Fruit fly (Drosophila melanogaster) whole organism, embryonic: ENCODE measurements around the gene CG17283.
A peak's percentile ranks its signal among the peaks of the same experiment; 100 is the strongest.

Source experiments
- Adf1 ChIP-seq: fragments of 200-800 bp; sonication (Bioruptor generic); IDR thresholded peaks from 2 replicates; pipeline ENCODE4 v1.3.6; 2022; ENCODE audit warnings: missing biosample characterization, missing genetic modification characterization
- Aef1 ChIP-seq: fragments of 200-800 bp; sonication (Bioruptor generic); IDR thresholded peaks from 3 replicates; pipeline ENCODE4 v1.3.6; 2022; ENCODE audit warnings: missing biosample characterization, missing genetic modification characterization
- Atf3 ChIP-seq: fragments of 200-800 bp; sonication (Bioruptor generic); optimal IDR thresholded peaks from 3 replicates; lab custom pipeline; 2016; ENCODE audit warnings: missing biosample characterization, missing genetic modification characterization
- CG12104 ChIP-seq: fragments of 200-800 bp; sonication (Bioruptor generic); optimal IDR thresholded peaks from 3 replicates; lab custom pipeline; 2016; ENCODE audit warnings: missing biosample characterization, missing genetic modification characterization
- CG15601 ChIP-seq: fragments of 200-800 bp; sonication (Bioruptor generic); optimal IDR thresholded peaks from 3 replicates; lab custom pipeline; 2019; ENCODE audit warnings: missing biosample characterization, mild to moderate bottlenecking, missing genetic modification characterization, moderate library complexity
- CG17802 ChIP-seq: fragments of 200-800 bp; sonication (Bioruptor generic); optimal IDR thresholded peaks from 2 replicates; lab custom pipeline; 2018; ENCODE audit warnings: missing biosample characterization, mild to moderate bottlenecking, missing genetic modification characterization, moderate library complexity
- CG32532 ChIP-seq: fragments of 200-800 bp; sonication (Bioruptor generic); IDR thresholded peaks from 2 replicates; pipeline ENCODE4 v1.3.6; 2022; ENCODE audit warnings: missing biosample characterization, missing genetic modification characterization
- CG3726 ChIP-seq: fragments of 200-800 bp; sonication (Bioruptor generic); IDR thresholded peaks from 3 replicates; pipeline ENCODE4, ENCODE4 v1.3.6; 2022; ENCODE audit warnings: missing biosample characterization, missing genetic modification characterization
- CG4328 ChIP-seq: fragments of 200-800 bp; sonication (Bioruptor generic); optimal IDR thresholded peaks from 3 replicates; lab custom pipeline; 2017; ENCODE audit warnings: missing biosample characterization, missing genetic modification reagents, missing genetic modification characterization
- CG6683 ChIP-seq: fragments of 200-800 bp; sonication (Bioruptor generic); optimal IDR thresholded peaks from 2 replicates; lab custom pipeline; 2017; ENCODE audit warnings: missing biosample characterization, mild to moderate bottlenecking, missing genetic modification characterization, missing genetic modification reagents
- CG7271 ChIP-seq: fragments of 200-800 bp; sonication (Bioruptor generic); optimal IDR thresholded peaks from 2 replicates; lab custom pipeline; 2018; ENCODE audit warnings: missing biosample characterization, mild to moderate bottlenecking, missing genetic modification characterization, moderate library complexity
- CG7556 ChIP-seq: fragments of 200-800 bp; sonication (Bioruptor generic); optimal IDR thresholded peaks from 2 replicates; lab custom pipeline; 2017; ENCODE audit warnings: missing biosample characterization, mild to moderate bottlenecking, missing genetic modification characterization
- CG9817 ChIP-seq: fragments of 200-800 bp; sonication (Bioruptor generic); optimal IDR thresholded peaks from 2 replicates; lab custom pipeline; 2018; ENCODE audit warnings: missing biosample characterization, mild to moderate bottlenecking, missing genetic modification characterization, moderate library complexity
- Dref ChIP-seq: fragments of 200-800 bp; sonication (Bioruptor generic); IDR thresholded peaks from 2 replicates; pipeline ENCODE4 v1.3.6; 2022; ENCODE audit warnings: missing biosample characterization, missing genetic modification characterization
- E2f1 ChIP-seq: fragments of 200-800 bp; sonication (Bioruptor generic); IDR thresholded peaks from 2 replicates; pipeline ENCODE4 v1.3.6; 2022; ENCODE audit warnings: missing biosample characterization, missing genetic modification characterization
- Eip74EF ChIP-seq, 2 experiments: fragments of 200-800 bp in 1 of 2; fragments of >200 bp in 1 of 2; sonication (Bioruptor generic) in 1 of 2; optimal IDR thresholded peaks; 2 replicates each; lab custom pipeline; 2017 to 2019; ENCODE audit warnings: missing biosample characterization in 2 of 2, missing genetic modification characterization in 2 of 2, mild to moderate bottlenecking in 1 of 2, moderate library complexity in 1 of 2
- Fer3 ChIP-seq: fragments of 200-800 bp; sonication (Bioruptor generic); optimal IDR thresholded peaks from 2 replicates; lab custom pipeline; 2018; ENCODE audit warnings: missing biosample characterization, mild to moderate bottlenecking, missing genetic modification characterization, moderate library complexity
- HLH3B ChIP-seq: fragments of 200-800 bp; sonication (Bioruptor generic); IDR thresholded peaks from 2 replicates; pipeline ENCODE4 v1.3.6; 2022; ENCODE audit warnings: missing biosample characterization, missing genetic modification characterization
- HLH4C ChIP-seq: fragments of 200-800 bp; sonication (Bioruptor generic); IDR thresholded peaks from 3 replicates; pipeline ENCODE4 v1.3.6; 2022; ENCODE audit warnings: missing biosample characterization, missing genetic modification characterization; ENCODE audit not compliant: partially characterized antibody
- Hsf ChIP-seq: fragments of 200-800 bp; sonication (Bioruptor generic); optimal IDR thresholded peaks from 3 replicates; lab custom pipeline; 2016; ENCODE audit warnings: missing biosample characterization, missing genetic modification characterization
- Meics ChIP-seq: fragments of 200-800 bp; sonication (Bioruptor generic); optimal IDR thresholded peaks from 2 replicates; lab custom pipeline; 2017; ENCODE audit warnings: missing biosample characterization, mild to moderate bottlenecking, missing genetic modification characterization
- Oli ChIP-seq: fragments of 200-800 bp; sonication (Bioruptor generic); optimal IDR thresholded peaks from 2 replicates; lab custom pipeline; 2018; ENCODE audit warnings: missing biosample characterization, mild to moderate bottlenecking, missing genetic modification characterization, moderate library complexity
- PHDP ChIP-seq: fragments of 200-800 bp; sonication (Bioruptor generic); optimal IDR thresholded peaks from 3 replicates; lab custom pipeline; 2018; ENCODE audit warnings: missing biosample characterization, mild to moderate bottlenecking, missing genetic modification characterization, moderate library complexity
- Scr ChIP-seq: fragments of 200-800 bp; sonication (Bioruptor generic); IDR thresholded peaks from 2 replicates; pipeline ENCODE4 v1.3.6; 2022; ENCODE audit warnings: missing biosample characterization, missing genetic modification characterization; ENCODE audit not compliant: partially characterized antibody
- Tbp ChIP-seq: fragments of >200 bp; optimal IDR thresholded peaks from 2 replicates; lab custom pipeline; 2018; ENCODE audit warnings: missing biosample characterization, missing genetic modification characterization
- cad ChIP-seq: fragments of >200 bp; optimal IDR thresholded peaks from 2 replicates; lab custom pipeline; 2017; ENCODE audit warnings: missing biosample characterization, missing genetic modification characterization
- chif ChIP-seq, 2 experiments: fragments of 200-800 bp; sonication (Bioruptor generic); optimal IDR thresholded peaks; 3 replicates each; lab custom pipeline; 2016; ENCODE audit warnings: missing biosample characterization in 2 of 2, missing genetic modification characterization in 2 of 2
- chn ChIP-seq: fragments of 200-800 bp; sonication (Bioruptor generic); optimal IDR thresholded peaks from 2 replicates; lab custom pipeline; 2016; ENCODE audit warnings: missing biosample characterization, missing genetic modification characterization
- en ChIP-seq: fragments of 200-800 bp; sonication (Bioruptor generic); optimal IDR thresholded peaks from 2 replicates; lab custom pipeline; 2016; ENCODE audit warnings: missing biosample characterization, missing genetic modification characterization
- esg ChIP-seq: fragments of 200-800 bp; sonication (Bioruptor generic); conservative IDR thresholded peaks from 2 replicates; pipeline ENCODE4 v1.3.6; 2022; ENCODE audit warnings: missing biosample characterization, missing genetic modification characterization
- gce ChIP-seq: fragments of 200-800 bp; sonication (Bioruptor generic); IDR thresholded peaks from 3 replicates; pipeline ENCODE4 v1.3.6; 2022; ENCODE audit warnings: missing biosample characterization, missing genetic modification characterization
- grn ChIP-seq: fragments of 200-800 bp; sonication (Bioruptor generic); optimal IDR thresholded peaks from 3 replicates; lab custom pipeline; 2017; ENCODE audit warnings: missing biosample characterization, missing genetic modification characterization
- hkb ChIP-seq, 2 experiments: fragments of 200-800 bp in 1 of 2; fragments of >200 bp in 1 of 2; sonication (Bioruptor generic) in 1 of 2; IDR thresholded peaks in 1 of 2; optimal IDR thresholded peaks in 1 of 2; 2 replicates each; pipeline versions ENCODE4 v1.3.6 to Lab custom; 2017 to 2022; ENCODE audit warnings: missing biosample characterization in 1 of 2, missing genetic modification characterization in 1 of 2
- kah ChIP-seq: fragments of 200-800 bp; sonication (Bioruptor generic); optimal IDR thresholded peaks from 2 replicates; lab custom pipeline; 2018; ENCODE audit warnings: missing biosample characterization, mild to moderate bottlenecking, missing genetic modification characterization
- lola ChIP-seq, 3 experiments: fragments of >200 bp in 2 of 3; fragments of 200-800 bp in 1 of 3; sonication (Bioruptor generic) in 1 of 3; optimal IDR thresholded peaks; 2 replicates each; lab custom pipeline; 2017 to 2019; ENCODE audit warnings: missing biosample characterization in 3 of 3, missing genetic modification characterization in 3 of 3, mild to moderate bottlenecking in 1 of 3, moderate library complexity in 1 of 3
- lov ChIP-seq, 2 experiments: fragments of 200-800 bp in 1 of 2; fragments of >200 bp in 1 of 2; sonication (Bioruptor generic) in 1 of 2; IDR thresholded peaks in 1 of 2; optimal IDR thresholded peaks in 1 of 2; 2 replicates in 1 of 2; 3 replicates in 1 of 2; pipeline versions ENCODE4 v1.3.6 to Lab custom; 2017 to 2022; ENCODE audit warnings: missing biosample characterization in 1 of 2, missing genetic modification characterization in 1 of 2
- mirr ChIP-seq: fragments of 200-800 bp; sonication (Bioruptor generic); optimal IDR thresholded peaks from 3 replicates; lab custom pipeline; 2018; ENCODE audit warnings: missing biosample characterization, mild to moderate bottlenecking, missing genetic modification characterization
- odd ChIP-seq: fragments of 200-800 bp; sonication (Bioruptor generic); optimal IDR thresholded peaks from 2 replicates; lab custom pipeline; 2017; ENCODE audit warnings: missing biosample characterization, mild to moderate bottlenecking, missing genetic modification characterization
- pb ChIP-seq: fragments of 200-800 bp; sonication (Bioruptor generic); optimal IDR thresholded peaks from 3 replicates; lab custom pipeline; 2016; ENCODE audit warnings: missing biosample characterization, missing genetic modification characterization
- prd ChIP-seq, 3 experiments: fragments of >200 bp in 2 of 3; fragments of 200-800 bp in 1 of 3; sonication (Bioruptor generic) in 1 of 3; optimal IDR thresholded peaks in 2 of 3; IDR thresholded peaks in 1 of 3; 2 replicates in 2 of 3; 3 replicates in 1 of 3; pipeline versions ENCODE4 v1.3.6 to Lab custom; 2017 to 2022; ENCODE audit warnings: missing biosample characterization in 1 of 3, missing genetic modification characterization in 1 of 3
- sd ChIP-seq: fragments of 200-800 bp; sonication (Bioruptor generic); optimal IDR thresholded peaks from 3 replicates; lab custom pipeline; 2018; ENCODE audit warnings: missing biosample characterization, mild to moderate bottlenecking, missing genetic modification characterization, moderate library complexity
- seq ChIP-seq: fragments of 200-800 bp; sonication (Bioruptor generic); IDR thresholded peaks from 2 replicates; pipeline ENCODE4 v1.3.6; 2022; ENCODE audit warnings: missing biosample characterization, missing genetic modification characterization
- slbo ChIP-seq: fragments of 200-800 bp; sonication (Bioruptor generic); IDR thresholded peaks from 2 replicates; pipeline ENCODE4 v1.3.6; 2022; ENCODE audit warnings: missing biosample characterization, missing genetic modification characterization
- tap ChIP-seq: fragments of 200-800 bp; optimal IDR thresholded peaks from 3 replicates; lab custom pipeline; 2019; ENCODE audit warnings: missing biosample characterization, mild to moderate bottlenecking, missing genetic modification characterization, moderate library complexity
- tin ChIP-seq: fragments of 200-800 bp; sonication (Bioruptor generic); optimal IDR thresholded peaks from 3 replicates; lab custom pipeline; 2016; ENCODE audit warnings: missing biosample characterization, missing genetic modification characterization
- tio ChIP-seq: fragments of 200-800 bp; sonication (Bioruptor generic); optimal IDR thresholded peaks from 2 replicates; lab custom pipeline; 2017; ENCODE audit warnings: missing biosample characterization, missing genetic modification characterization, inconsistent platforms
- tx ChIP-seq: fragments of 200-800 bp; sonication (Bioruptor generic); optimal IDR thresholded peaks from 2 replicates; lab custom pipeline; 2016; ENCODE audit warnings: missing biosample characterization, missing genetic modification characterization
- vvl ChIP-seq: fragments of 200-800 bp; sonication (Bioruptor generic); IDR thresholded peaks from 2 replicates; pipeline ENCODE4 v1.3.6; 2022; ENCODE audit warnings: missing biosample characterization, missing genetic modification characterization
- zfh1 ChIP-seq: fragments of 200-800 bp; sonication (Bioruptor generic); IDR thresholded peaks from 3 replicates; pipeline ENCODE4 v1.3.6; 2022; ENCODE audit warnings: missing biosample characterization, missing genetic modification characterization

Gene CG17283

dm6 chr3R:17402434-17402833 is 5.2 kb upstream of the CG17283 start, which contains the start of gene Sur-8 (continued):
- TF ChIP-seq PHDP (peak; percentile 55), CG4328 (GFP tag; lab: Kevin White, UChicago) (peak; percentile 21), CG15601 (no peak), lov (optimal IDR thresholded peaks at IDR 0.05; lab: Kevin White, UChicago) (no peak), lov (GFP tag; IDR thresholded peaks at IDR 0.05; lab: Robert Waterston, UW) (no peak), prd (optimal IDR thresholded peaks at IDR 0.05; lab: Kevin White, UChicago) (no peak), prd (GFP tag; IDR thresholded peaks at IDR 0.05; lab: Robert Waterston, UW) (peak; percentile 75), seq (GFP tag; lab: Robert Waterston, UW) (no peak), HLH4C (0 out of 3 replicates have a peak, but pooled peaks have one; percentile 28), Hsf (GFP tag; lab: Kevin White, UChicago) (peak; percentile 77), Oli (tag; lab: Kevin White, UChicago) (peak; percentile 28), en (GFP tag; lab: Kevin White, UChicago) (peak; percentile 33), chif (GFP tag; optimal IDR thresholded peaks at IDR 0.05; lab: Kevin White, UChicago) (peak; percentile 17 to 74), Aef1 (GFP tag; lab: Robert Waterston, UW) (peak; percentile 50; the same call in 1 of the 3 replicates), chn (GFP tag; lab: Kevin White, UChicago) (no peak), tap (tag; lab: Kevin White, UChicago) (peak; percentile 23), CG17802 (no peak), sd (tag; lab: Kevin White, UChicago) (no peak), CG3726 (peak; percentile 56; the same call in 2 of the 3 replicates), Eip74EF (GFP tag; optimal IDR thresholded peaks at IDR 0.05; lab: Kevin White, UChicago) (no peak), slbo (GFP tag; lab: Robert Waterston, UW) (peak; percentile 87), Atf3 (GFP tag; lab: Kevin White, UChicago) (peak; percentile 26), esg (GFP tag; lab: Robert Waterston, UW) (peak; percentile 32; the same call in 1 of the 2 replicates), CG6683 (GFP tag; lab: Kevin White, UChicago) (no peak), mirr (GFP tag; lab: Kevin White, UChicago) (peak; percentile 67), CG12104 (GFP tag; lab: Kevin White, UChicago) (no peak), tx (GFP tag; lab: Kevin White, UChicago) (peak; percentile 35), tin (GFP tag; lab: Kevin White, UChicago) (peak; percentile 78), vvl (GFP tag; lab: Robert Waterston, UW) (peak; percentile 76; the same call in 1 of the 2 replicates), HLH3B (GFP tag; lab: Robert Waterston, UW) (peak; percentile 67), tio (GFP tag; lab: Kevin White, UChicago) (peak; percentile 17), kah (no peak), Dref (peak; percentile 31), Scr (GFP tag; lab: Robert Waterston, UW) (peak; percentile 21; the same call in 1 of the 2 replicates), pb (GFP tag; lab: Kevin White, UChicago) (peak; percentile 59), E2f1 (peak; percentile 68), Tbp (GFP tag; lab: Kevin White, UChicago) (no peak), odd (peak; percentile 12), cad (GFP tag; lab: Kevin White, UChicago) (no peak), CG32532 (GFP tag; lab: Robert Waterston, UW) (peak; percentile 95), gce (GFP tag; lab: Robert Waterston, UW) (0 out of 3 replicates have a peak, but pooled peaks have one; percentile 15), Fer3 (tag; lab: Kevin White, UChicago) (peak; percentile 49), Adf1 (peak; percentile 39), grn (GFP tag; lab: Kevin White, UChicago) (peak; percentile 8), Meics (GFP tag; lab: Kevin White, UChicago) (peak; percentile 74), zfh1 (GFP tag; lab: Robert Waterston, UW) (peak; percentile 86), hkb (optimal IDR thresholded peaks at IDR 0.05; lab: Kevin White, UChicago) (no peak), hkb (GFP tag; IDR thresholded peaks at IDR 0.05; lab: Robert Waterston, UW) (peak; percentile 56; the same call in 1 of the 2 replicates), CG7556 (GFP tag; lab: Kevin White, UChicago) (no peak), CG7271 (tag; lab: Kevin White, UChicago) (no peak), CG9817 (tag; lab: Kevin White, UChicago) (peak; percentile 58), lola (GFP tag; optimal IDR thresholded peaks at IDR 0.05; lab: Kevin White, UChicago) (no peak)
